Worm (Caenorhabditis elegans) whole organism, L4/young adult: ENCODE results near the gene unc-58.
A peak's percentile ranks its signal among the peaks of the same experiment; 100 is the strongest.

Experiments used
- W03F9.2 ChIP-seq: fragments of 150-350 bp; optimal IDR thresholded peaks from 2 replicates; lab custom pipeline; 2014; ENCODE audit warnings: missing biosample characterization, missing genetic modification characterization
- him-1 ChIP-seq: sonication (generic microtip); optimal IDR thresholded peaks from 2 replicates; lab custom pipeline; 2016; ENCODE audit warnings: missing genotype, missing genetic modification reagents, missing genetic modification characterization, missing compliant biosample characterization

ce11 chrX:10154317-10154942, 21.4 kb upstream of the unc-58 start, which contains the start of gene F09B9.5:
- no peak for TF ChIP-seq W03F9.2 (tag; lab: Kevin White, UChicago)
- peak; percentile 10 for TF ChIP-seq him-1 (tag; lab: Kevin White, UChicago)
